Worm (Caenorhabditis elegans) whole organism, late embryonic: ENCODE data around the gene glr-2.

ENCODE experiments used
- C08G9.2 ChIP-seq: sonication (generic microtip); optimal IDR thresholded peaks from 2 replicates; lab custom pipeline; 2016; ENCODE audit warnings: mild to moderate bottlenecking, missing genetic modification characterization, moderate library complexity, missing compliant biosample characterization
- C38D4.7 ChIP-seq: fragments of 200-800 bp; sonication (Bioruptor generic); optimal IDR thresholded peaks from 2 replicates; lab custom pipeline; 2018; ENCODE audit warnings: mild to moderate bottlenecking, missing genetic modification characterization, moderate library complexity, missing compliant biosample characterization
- K09A11.1 ChIP-seq: sonication (generic microtip); optimal IDR thresholded peaks from 2 replicates; lab custom pipeline; 2017; ENCODE audit warnings: antibody characterized with exemption, mild to moderate bottlenecking, missing genetic modification characterization, missing compliant biosample characterization; ENCODE audit not compliant: insufficient read depth
- Y22D7AL.16 ChIP-seq: sonication (generic microtip); optimal IDR thresholded peaks from 2 replicates; lab custom pipeline; 2016; ENCODE audit warnings: missing genetic modification characterization, missing compliant biosample characterization
- ceh-14 ChIP-seq: sonication (generic microtip); optimal IDR thresholded peaks from 2 replicates; lab custom pipeline; 2016; ENCODE audit warnings: missing genotype, missing genetic modification characterization, missing compliant biosample characterization
- ceh-18 ChIP-seq: sonication (generic microtip); optimal IDR thresholded peaks from 2 replicates; lab custom pipeline; 2016; ENCODE audit warnings: missing genetic modification characterization, missing compliant biosample characterization
- ceh-19 ChIP-seq: fragments of 200-800 bp; sonication (Bioruptor generic); optimal IDR thresholded peaks from 2 replicates; lab custom pipeline; 2018; ENCODE audit warnings: mild to moderate bottlenecking, missing genetic modification characterization, missing compliant biosample characterization
- ceh-2 ChIP-seq: sonication (generic microtip); optimal IDR thresholded peaks from 2 replicates; lab custom pipeline; 2016; ENCODE audit warnings: missing genotype, missing genetic modification characterization, missing compliant biosample characterization
- ceh-22 ChIP-seq: sonication (generic microtip); optimal IDR thresholded peaks from 2 replicates; lab custom pipeline; 2017; ENCODE audit warnings: missing biosample characterization, missing genetic modification characterization
- ceh-30 ChIP-seq: fragments of 150-350 bp; optimal IDR thresholded peaks from 2 replicates; lab custom pipeline; 2014; ENCODE audit warnings: missing biosample characterization, missing genetic modification characterization
- ceh-31 ChIP-seq: sonication (generic microtip); optimal IDR thresholded peaks from 2 replicates; lab custom pipeline; 2016; ENCODE audit warnings: missing genetic modification characterization, missing compliant biosample characterization
- ceh-34 ChIP-seq: sonication (generic microtip); optimal IDR thresholded peaks from 2 replicates; lab custom pipeline; 2016; ENCODE audit warnings: mild to moderate bottlenecking, missing genetic modification characterization, missing compliant biosample characterization
- ceh-48 ChIP-seq: sonication (generic microtip); optimal IDR thresholded peaks from 2 replicates; lab custom pipeline; 2016; ENCODE audit warnings: missing genetic modification characterization, inconsistent platforms, missing compliant biosample characterization
- ceh-9 ChIP-seq: sonication (generic microtip); optimal IDR thresholded peaks from 2 replicates; lab custom pipeline; 2016; ENCODE audit warnings: mild to moderate bottlenecking, missing genetic modification characterization, inconsistent platforms, missing compliant biosample characterization
- dmd-4 ChIP-seq: sonication (generic microtip); optimal IDR thresholded peaks from 2 replicates; lab custom pipeline; 2016; ENCODE audit warnings: borderline replicate concordance, missing genetic modification characterization, missing compliant biosample characterization
- dve-1 ChIP-seq: sonication (generic microtip); optimal IDR thresholded peaks from 2 replicates; lab custom pipeline; 2017; ENCODE audit warnings: antibody characterized with exemption, mild to moderate bottlenecking, missing genetic modification characterization, missing compliant biosample characterization
- elt-2 ChIP-seq: sonication (generic microtip); optimal IDR thresholded peaks from 2 replicates; lab custom pipeline; 2016; ENCODE audit warnings: missing genetic modification reagents, missing genetic modification characterization, missing compliant biosample characterization
- ets-4 ChIP-seq: sonication (generic microtip); optimal IDR thresholded peaks from 2 replicates; lab custom pipeline; 2016; ENCODE audit warnings: missing genetic modification characterization, missing compliant biosample characterization
- eyg-1 ChIP-seq: sonication (generic microtip); optimal IDR thresholded peaks from 2 replicates; lab custom pipeline; 2016; ENCODE audit warnings: missing genotype, missing genetic modification characterization, missing compliant biosample characterization
- fkh-6 ChIP-seq: sonication (generic microtip); optimal IDR thresholded peaks from 2 replicates; lab custom pipeline; 2016; ENCODE audit warnings: missing genetic modification characterization, missing compliant biosample characterization
- hlh-13 ChIP-seq: fragments of 200-800 bp; sonication (Bioruptor generic); optimal IDR thresholded peaks from 2 replicates; lab custom pipeline; 2018; ENCODE audit warnings: mild to moderate bottlenecking, missing genetic modification characterization, missing compliant biosample characterization
- hlh-15 ChIP-seq: sonication (generic microtip); optimal IDR thresholded peaks from 2 replicates; lab custom pipeline; 2016; ENCODE audit warnings: missing genetic modification characterization, missing compliant biosample characterization
- hlh-30 ChIP-seq: sonication (generic microtip); optimal IDR thresholded peaks from 2 replicates; lab custom pipeline; 2017; ENCODE audit warnings: antibody characterized with exemption, missing genetic modification characterization, missing compliant biosample characterization; ENCODE audit not compliant: insufficient read depth
- hlh-6 ChIP-seq: sonication (generic microtip); optimal IDR thresholded peaks from 2 replicates; lab custom pipeline; 2016; ENCODE audit warnings: missing genotype, missing genetic modification characterization, missing compliant biosample characterization
- hlh-8 ChIP-seq: sonication (generic microtip); optimal IDR thresholded peaks from 2 replicates; lab custom pipeline; 2016; ENCODE audit warnings: missing genotype, missing genetic modification characterization, missing compliant biosample characterization
- lin-11 ChIP-seq: fragments of 200-800 bp; sonication (Bioruptor generic); optimal IDR thresholded peaks from 2 replicates; lab custom pipeline; 2018; ENCODE audit warnings: mild to moderate bottlenecking, missing genetic modification characterization, missing compliant biosample characterization
- mec-3 ChIP-seq: sonication (generic microtip); optimal IDR thresholded peaks from 2 replicates; lab custom pipeline; 2016; ENCODE audit warnings: borderline replicate concordance, missing genetic modification characterization, missing compliant biosample characterization
- nfya-1 ChIP-seq: sonication (generic microtip); optimal IDR thresholded peaks from 2 replicates; lab custom pipeline; 2017; ENCODE audit warnings: missing genetic modification characterization, mild to moderate bottlenecking, missing compliant biosample characterization, antibody characterized with exemption, moderate library complexity
- nhr-11 ChIP-seq: fragments of 150-350 bp; optimal IDR thresholded peaks from 2 replicates; lab custom pipeline; 2014; ENCODE audit warnings: missing biosample characterization, missing genetic modification characterization
- nhr-232 ChIP-seq: sonication (generic microtip); optimal IDR thresholded peaks from 2 replicates; lab custom pipeline; 2016; ENCODE audit warnings: missing genetic modification characterization, missing compliant biosample characterization
- npax-4 ChIP-seq: sonication (generic microtip); optimal IDR thresholded peaks from 2 replicates; lab custom pipeline; 2016; ENCODE audit warnings: missing genetic modification characterization, missing compliant biosample characterization
- pat-9 ChIP-seq: fragments of 200-800 bp; sonication (Bioruptor generic); optimal IDR thresholded peaks from 2 replicates; lab custom pipeline; 2018; ENCODE audit warnings: mild to moderate bottlenecking, missing genetic modification characterization, moderate library complexity, missing compliant biosample characterization
- pax-1 ChIP-seq: fragments of 150-350 bp; optimal IDR thresholded peaks from 2 replicates; lab custom pipeline; 2014; ENCODE audit warnings: missing biosample characterization, missing genetic modification characterization
- pha-2 ChIP-seq: sonication (generic microtip); optimal IDR thresholded peaks from 2 replicates; lab custom pipeline; 2017; ENCODE audit warnings: mild to moderate bottlenecking, missing genetic modification characterization, missing compliant biosample characterization
- pha-4 ChIP-seq: fragments of 150-350 bp; optimal IDR thresholded peaks from 2 replicates; lab custom pipeline; 2018; ENCODE audit warnings: missing biosample characterization, missing genetic modification reagents, missing genetic modification characterization
- pqm-1 ChIP-seq: sonication (generic microtip); optimal IDR thresholded peaks from 2 replicates; lab custom pipeline; 2016; ENCODE audit warnings: missing genetic modification characterization, missing compliant biosample characterization
- pros-1 ChIP-seq: fragments of 150-350 bp; optimal IDR thresholded peaks from 2 replicates; lab custom pipeline; 2014; ENCODE audit warnings: missing biosample characterization, missing genetic modification reagents, missing genetic modification characterization
- ref-2 ChIP-seq: sonication (generic microtip); optimal IDR thresholded peaks from 2 replicates; lab custom pipeline; 2016; ENCODE audit warnings: missing genetic modification characterization, missing compliant biosample characterization
- rnt-1 ChIP-seq: sonication (generic microtip); optimal IDR thresholded peaks from 2 replicates; lab custom pipeline; 2016; ENCODE audit warnings: missing genetic modification characterization, missing compliant biosample characterization
- sdc-2 ChIP-seq: sonication (generic microtip); optimal IDR thresholded peaks from 2 replicates; lab custom pipeline; 2016; ENCODE audit warnings: missing genotype, missing genetic modification characterization, missing compliant biosample characterization
- sox-4 ChIP-seq: sonication (generic microtip); optimal IDR thresholded peaks from 2 replicates; lab custom pipeline; 2017; ENCODE audit warnings: mild to moderate bottlenecking, missing genetic modification characterization, inconsistent platforms, missing compliant biosample characterization
- tbx-2 ChIP-seq: sonication (generic microtip); optimal IDR thresholded peaks from 2 replicates; lab custom pipeline; 2016; ENCODE audit warnings: missing genetic modification characterization, missing compliant biosample characterization
- tbx-7 ChIP-seq: sonication (generic microtip); optimal IDR thresholded peaks from 2 replicates; lab custom pipeline; 2016; ENCODE audit warnings: missing genotype, missing genetic modification characterization, missing compliant biosample characterization
- ttx-3 ChIP-seq: sonication (generic microtip); optimal IDR thresholded peaks from 2 replicates; lab custom pipeline; 2016; ENCODE audit warnings: missing genetic modification reagents, missing genetic modification characterization, missing compliant biosample characterization
- unc-42 ChIP-seq: sonication (generic microtip); optimal IDR thresholded peaks from 2 replicates; lab custom pipeline; 2016; ENCODE audit warnings: missing genotype, missing genetic modification characterization, missing compliant biosample characterization
- unc-86 ChIP-seq: sonication (generic microtip); optimal IDR thresholded peaks from 2 replicates; lab custom pipeline; 2016; ENCODE audit warnings: missing genetic modification characterization, missing compliant biosample characterization
- zip-5 ChIP-seq: sonication (generic microtip); optimal IDR thresholded peaks from 2 replicates; lab custom pipeline; 2016; ENCODE audit warnings: missing genetic modification characterization, missing compliant biosample characterization
- ztf-16 ChIP-seq: sonication (generic microtip); optimal IDR thresholded peaks from 2 replicates; lab custom pipeline; 2017; ENCODE audit warnings: missing genetic modification characterization, missing compliant biosample characterization

Gene glr-2

DNA sequence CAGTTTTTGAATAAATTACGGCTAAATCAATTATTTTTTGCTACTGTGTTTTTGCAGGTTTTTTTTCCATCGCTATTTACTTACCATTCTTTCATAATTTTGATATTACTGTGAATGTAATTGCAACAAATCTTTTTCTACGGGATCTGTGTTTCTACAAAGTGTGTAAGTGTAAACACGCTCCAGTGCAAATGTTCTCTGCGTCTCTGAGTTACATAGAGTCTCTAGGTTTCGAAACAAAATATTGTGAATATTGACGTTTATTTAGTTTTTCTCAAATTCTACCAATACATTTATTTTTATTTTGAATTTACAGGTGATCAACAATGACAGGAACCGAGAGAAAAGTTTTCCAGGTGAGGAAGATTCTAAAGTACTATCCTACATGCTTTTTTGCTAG lies 39.3 kb upstream of the glr-2 start, which contains the start of gene yju-2:
Gene yju-2, plus strand, starts transcription at position 315 of the 400 bp plus-strand sequence.
- TF ChIP-seq pros-1 (tag; lab: Kevin White, UChicago) (no peak), unc-42 (tag; lab: Kevin White, UChicago) (peak; percentile 14), ref-2 (tag; lab: Kevin White, UChicago) (peak; percentile 47), pha-4 (tag; lab: Kevin White, UChicago) (no peak), elt-2 (no peak), C08G9.2 (tag; lab: Kevin White, UChicago) (peak; percentile 21), zip-5 (tag; lab: Kevin White, UChicago) (peak; percentile 26), unc-86 (tag; lab: Kevin White, UChicago) (no peak), lin-11 (tag; lab: Kevin White, UChicago) (no peak), ceh-14 (no peak), hlh-13 (GFP tag; lab: Kevin White, UChicago) (no peak), sdc-2 (tag; lab: Kevin White, UChicago) (peak; percentile 2), nfya-1 (tag; lab: Kevin White, UChicago) (peak; percentile 27), ets-4 (tag; lab: Kevin White, UChicago) (peak; percentile 22), ztf-16 (tag; lab: Kevin White, UChicago) (no peak), tbx-2 (tag; lab: Kevin White, UChicago) (peak; percentile 57), ceh-30 (tag; lab: Kevin White, UChicago) (no peak), ceh-48 (no peak), sox-4 (no peak), hlh-15 (tag; lab: Kevin White, UChicago) (no peak), fkh-6 (tag; lab: Kevin White, UChicago) (no peak), nhr-232 (tag; lab: Kevin White, UChicago) (no peak), C38D4.7 (no peak), hlh-8 (tag; lab: Kevin White, UChicago) (no peak), eyg-1 (tag; lab: Kevin White, UChicago) (no peak), npax-4 (tag; lab: Kevin White, UChicago) (no peak), pat-9 (no peak), mec-3 (no peak), ceh-2 (tag; lab: Kevin White, UChicago) (peak; percentile 51), tbx-7 (tag; lab: Kevin White, UChicago) (no peak), ceh-31 (peak; percentile 66), dmd-4 (tag; lab: Kevin White, UChicago) (no peak), ceh-9 (tag; lab: Kevin White, UChicago) (no peak)

DNA sequence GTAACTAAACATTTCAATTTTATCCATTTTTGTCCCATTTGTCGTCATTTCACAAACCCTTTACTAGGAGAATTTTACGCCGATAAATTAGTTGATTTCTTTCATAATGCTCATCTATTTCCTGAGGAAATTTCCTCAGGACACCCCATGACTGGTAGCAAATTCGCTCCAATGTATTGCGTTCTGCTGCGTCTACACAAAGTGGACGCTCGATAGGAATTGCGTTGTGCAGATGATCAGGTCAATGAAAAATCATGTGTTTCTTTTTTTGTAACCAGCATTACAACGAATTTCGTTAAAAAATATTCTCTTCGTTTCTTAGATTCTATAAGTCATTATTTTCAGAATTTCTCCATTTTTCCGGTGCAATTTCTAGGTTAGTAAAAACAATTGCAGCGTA lies 37.1 kb upstream of the glr-2 start, which contains the start of gene epg-4:
Gene epg-4, plus strand, starts transcription at position 346 of the 400 bp plus-strand sequence.
- TF ChIP-seq pha-2 (tag; lab: Kevin White, UChicago) (no peak), Y22D7AL.16 (no peak), mec-3 (no peak), tbx-7 (tag; lab: Kevin White, UChicago) (no peak), dmd-4 (tag; lab: Kevin White, UChicago) (no peak), nhr-11 (tag; lab: Kevin White, UChicago) (no peak), nfya-1 (tag; lab: Kevin White, UChicago) (no peak), ztf-16 (tag; lab: Kevin White, UChicago) (no peak), dve-1 (tag; lab: Kevin White, UChicago) (no peak), tbx-2 (tag; lab: Kevin White, UChicago) (peak; percentile 22), sox-4 (no peak), eyg-1 (tag; lab: Kevin White, UChicago) (no peak), pax-1 (tag; lab: Kevin White, UChicago) (no peak), hlh-6 (tag; lab: Kevin White, UChicago) (no peak), lin-11 (tag; lab: Kevin White, UChicago) (no peak), unc-42 (tag; lab: Kevin White, UChicago) (peak; percentile 3), rnt-1 (tag; lab: Kevin White, UChicago) (peak; percentile 34), fkh-6 (tag; lab: Kevin White, UChicago) (no peak), ceh-34 (no peak), C38D4.7 (no peak), ref-2 (tag; lab: Kevin White, UChicago) (peak; percentile 32), pqm-1 (no peak), hlh-13 (GFP tag; lab: Kevin White, UChicago) (no peak), ttx-3 (tag; lab: Kevin White, UChicago) (peak; percentile 11), ceh-19 (GFP tag; lab: Kevin White, UChicago) (no peak), ceh-31 (peak; percentile 73), ceh-48 (no peak), hlh-30 (tag; lab: Kevin White, UChicago) (peak; percentile 91), K09A11.1 (tag; lab: Kevin White, UChicago) (no peak), ceh-22 (tag; lab: Kevin White, UChicago) (no peak), ceh-18 (tag; lab: Kevin White, UChicago) (peak; percentile 12)
